Worm (Caenorhabditis elegans) whole organism, young adult: ENCODE results near the gene C01G12.3.
A peak's percentile ranks its signal among the peaks of the same experiment; 100 is the strongest.

Experiments
- C06A6.2 ChIP-seq: fragments of 200-800 bp; sonication (Bioruptor generic); conservative IDR thresholded peaks from 2 replicates; pipeline ENCODE4 v1.3.6; 2022; ENCODE audit warnings: missing genetic modification characterization, missing compliant biosample characterization
- F10E7.11 ChIP-seq: sonication (generic microtip); optimal IDR thresholded peaks from 2 replicates; lab custom pipeline; 2017; ENCODE audit warnings: mild to moderate bottlenecking, missing genetic modification characterization, moderate library complexity, missing compliant biosample characterization
- F23B12.7 ChIP-seq: sonication (generic microtip); optimal IDR thresholded peaks from 2 replicates; lab custom pipeline; 2017; ENCODE audit warnings: missing genetic modification characterization, mild to moderate bottlenecking, missing compliant biosample characterization, antibody characterized with exemption, moderate library complexity; ENCODE audit not compliant: insufficient read depth
- F37B4.10 ChIP-seq: fragments of 200-800 bp; sonication (Bioruptor generic); IDR thresholded peaks from 2 replicates; pipeline ENCODE4 v1.3.6; 2022; ENCODE audit warnings: missing genetic modification characterization, missing compliant biosample characterization
- K12H6.12 ChIP-seq: fragments of 200-800 bp; sonication (Bioruptor generic); optimal IDR thresholded peaks from 2 replicates; lab custom pipeline; 2018; ENCODE audit warnings: mild to moderate bottlenecking, missing genetic modification characterization, missing compliant biosample characterization
- T07F8.4 ChIP-seq: sonication (generic microtip); optimal IDR thresholded peaks from 2 replicates; lab custom pipeline; 2016; ENCODE audit warnings: mild to moderate bottlenecking, missing genetic modification characterization, moderate library complexity, missing compliant biosample characterization
- Y79H2A.3 ChIP-seq: fragments of 200-800 bp; sonication (Bioruptor generic); conservative IDR thresholded peaks from 2 replicates; pipeline ENCODE4 v1.3.6; 2022; ENCODE audit warnings: missing genetic modification reagents, missing genetic modification characterization, missing compliant biosample characterization
- ZK185.1 ChIP-seq: sonication (generic microtip); optimal IDR thresholded peaks from 2 replicates; lab custom pipeline; 2016; ENCODE audit warnings: mild to moderate bottlenecking, missing genetic modification characterization, missing compliant biosample characterization; ENCODE audit not compliant: poor library complexity, severe bottlenecking
- akir-1 ChIP-seq: fragments of 200-800 bp; sonication (Bioruptor generic); optimal IDR thresholded peaks from 2 replicates; lab custom pipeline; 2018; ENCODE audit warnings: mild to moderate bottlenecking, missing genetic modification characterization, moderate library complexity, missing compliant biosample characterization
- aptf-2 ChIP-seq: fragments of 200-800 bp; sonication (Bioruptor generic); conservative IDR thresholded peaks from 2 replicates; pipeline ENCODE4 v1.3.6; 2022; ENCODE audit warnings: missing genetic modification reagents, missing genetic modification characterization, missing compliant biosample characterization
- atf-7 ChIP-seq: sonication (generic microtip); optimal IDR thresholded peaks from 2 replicates; lab custom pipeline; 2017; ENCODE audit warnings: mild to moderate bottlenecking, missing genetic modification characterization, missing compliant biosample characterization
- athp-1 ChIP-seq: sonication (generic microtip); optimal IDR thresholded peaks from 2 replicates; lab custom pipeline; 2017; ENCODE audit warnings: mild to moderate bottlenecking, missing genetic modification characterization, missing compliant biosample characterization
- bed-2 ChIP-seq: fragments of 200-800 bp; sonication (Bioruptor generic); IDR thresholded peaks from 2 replicates; pipeline ENCODE4 v1.3.6; 2022; ENCODE audit warnings: missing genetic modification reagents, missing genetic modification characterization, missing compliant biosample characterization
- cebp-1 ChIP-seq, 2 experiments: fragments of 200-800 bp in 1 of 2; sonication (Bioruptor generic) in 1 of 2; sonication (generic microtip) in 1 of 2; IDR thresholded peaks in 1 of 2; optimal IDR thresholded peaks in 1 of 2; 2 replicates each; pipeline versions ENCODE4 v1.3.6 to Lab custom; 2017 to 2022; ENCODE audit warnings: missing compliant biosample characterization in 2 of 2, missing genetic modification characterization in 2 of 2, mild to moderate bottlenecking in 1 of 2, missing genetic modification reagents in 1 of 2, moderate library complexity in 1 of 2
- cebp-2 ChIP-seq: fragments of 200-800 bp; sonication (Bioruptor generic); IDR thresholded peaks from 2 replicates; pipeline ENCODE4 v1.3.6; 2022; ENCODE audit warnings: missing genetic modification characterization, missing compliant biosample characterization
- ceh-100 ChIP-seq: fragments of 200-800 bp; sonication (Bioruptor generic); IDR thresholded peaks from 2 replicates; pipeline ENCODE4 v1.3.6; 2022; ENCODE audit warnings: missing genetic modification reagents, missing genetic modification characterization, missing compliant biosample characterization
- ceh-58 ChIP-seq: fragments of 200-800 bp; sonication (Bioruptor generic); IDR thresholded peaks from 2 replicates; pipeline ENCODE4 v1.3.6; 2022; ENCODE audit warnings: missing genetic modification characterization, missing compliant biosample characterization
- dox-1 ChIP-seq: fragments of 200-800 bp; sonication (Bioruptor generic); IDR thresholded peaks from 2 replicates; pipeline ENCODE4 v1.3.6; 2022; ENCODE audit warnings: missing genetic modification reagents, missing genetic modification characterization, missing compliant biosample characterization
- egl-44 ChIP-seq: fragments of 200-800 bp; sonication (Bioruptor generic); IDR thresholded peaks from 2 replicates; pipeline ENCODE4 v1.3.6; 2022; ENCODE audit warnings: missing genetic modification reagents, missing genetic modification characterization, missing compliant biosample characterization
- fkh-3 ChIP-seq: sonication (generic microtip); optimal IDR thresholded peaks from 2 replicates; lab custom pipeline; 2016; ENCODE audit warnings: mild to moderate bottlenecking, missing genetic modification characterization, missing compliant biosample characterization
- lin-54 ChIP-seq: fragments of 200-800 bp; sonication (Bioruptor generic); optimal IDR thresholded peaks from 2 replicates; lab custom pipeline; 2018; ENCODE audit warnings: mild to moderate bottlenecking, missing genetic modification characterization, missing compliant biosample characterization
- lsy-27 ChIP-seq: sonication (generic microtip); optimal IDR thresholded peaks from 2 replicates; lab custom pipeline; 2017; ENCODE audit warnings: missing genetic modification characterization, mild to moderate bottlenecking, missing compliant biosample characterization, antibody characterized with exemption, missing genotype, borderline replicate concordance; ENCODE audit not compliant: insufficient read depth
- madf-10 ChIP-seq: sonication (generic microtip); optimal IDR thresholded peaks from 2 replicates; lab custom pipeline; 2016; ENCODE audit warnings: mild to moderate bottlenecking, missing genetic modification characterization, missing compliant biosample characterization
- mes-4 ChIP-seq: sonication (generic microtip); optimal IDR thresholded peaks from 2 replicates; lab custom pipeline; 2016; ENCODE audit warnings: missing genotype, missing genetic modification characterization, missing compliant biosample characterization
- nfyb-1 ChIP-seq: fragments of 200-800 bp; sonication (Bioruptor generic); IDR thresholded peaks from 2 replicates; pipeline ENCODE4 v1.3.6; 2022; ENCODE audit warnings: missing genetic modification reagents, missing genetic modification characterization, missing compliant biosample characterization
- nhr-27 ChIP-seq: fragments of 200-800 bp; sonication (Bioruptor generic); optimal IDR thresholded peaks from 2 replicates; lab custom pipeline; 2018; ENCODE audit warnings: mild to moderate bottlenecking, missing genetic modification characterization, moderate library complexity, missing compliant biosample characterization
- nhr-90 ChIP-seq: sonication (generic microtip); optimal IDR thresholded peaks from 2 replicates; lab custom pipeline; 2016; ENCODE audit warnings: missing genotype, mild to moderate bottlenecking, missing genetic modification characterization, missing compliant biosample characterization
- repo-1 ChIP-seq: sonication (generic microtip); optimal IDR thresholded peaks from 2 replicates; lab custom pipeline; 2017; ENCODE audit warnings: mild to moderate bottlenecking, missing genetic modification characterization, missing compliant biosample characterization
- sptf-2 ChIP-seq: fragments of 200-800 bp; sonication (Bioruptor generic); optimal IDR thresholded peaks from 2 replicates; lab custom pipeline; 2018; ENCODE audit warnings: mild to moderate bottlenecking, missing genetic modification characterization, missing compliant biosample characterization
- tbx-9 ChIP-seq: sonication (generic microtip); optimal IDR thresholded peaks from 2 replicates; lab custom pipeline; 2016; ENCODE audit warnings: borderline replicate concordance, missing genetic modification characterization, inconsistent platforms, missing compliant biosample characterization
- unc-130 ChIP-seq: sonication (generic microtip); optimal IDR thresholded peaks from 2 replicates; lab custom pipeline; 2016; ENCODE audit warnings: missing genetic modification reagents, missing genetic modification characterization, missing compliant biosample characterization
- xnd-1 ChIP-seq: sonication (generic microtip); optimal IDR thresholded peaks from 2 replicates; lab custom pipeline; 2016; ENCODE audit warnings: missing genotype, missing genetic modification reagents, missing genetic modification characterization, missing compliant biosample characterization
- zfh-2 ChIP-seq: fragments of 200-800 bp; sonication (Bioruptor generic); conservative IDR thresholded peaks from 2 replicates; pipeline ENCODE4 v1.3.6; 2022; ENCODE audit warnings: missing genetic modification reagents, missing genetic modification characterization, missing compliant biosample characterization
- ztf-25 ChIP-seq: fragments of 200-800 bp; sonication (Bioruptor generic); IDR thresholded peaks from 2 replicates; pipeline ENCODE4 v1.3.6; 2022; ENCODE audit warnings: missing genetic modification reagents, missing genetic modification characterization, missing compliant biosample characterization
- ztf-3 ChIP-seq: fragments of 200-800 bp; sonication (Bioruptor generic); optimal IDR thresholded peaks from 2 replicates; lab custom pipeline; 2018; ENCODE audit warnings: mild to moderate bottlenecking, missing genetic modification characterization, missing compliant biosample characterization

Gene C01G12.3

ce11 chrII:14578716-14579115 lies 3.4 kb downstream of the C01G12.3 start, which contains the start of gene C01G12.9:
Gene C01G12.9 (plus strand): TSS chrII:14579016.
- TF ChIP-seq lsy-27 (tag; lab: Kevin White, UChicago), result no peak

- TF ChIP-seq lin-54 (GFP tag; lab: Kevin White, UChicago), result no peak
- no peak for TF ChIP-seq bed-2 (GFP tag; lab: Robert Waterston, UW)
- TF ChIP-seq aptf-2 (GFP tag; lab: Robert Waterston, UW), result no peak
- no peak for TF ChIP-seq ceh-100 (GFP tag; lab: Robert Waterston, UW)
- no peak for TF ChIP-seq ztf-25
- no peak for TF ChIP-seq lsy-27 (tag; lab: Kevin White, UChicago)
- TF ChIP-seq atf-7 (tag; lab: Kevin White, UChicago), result no peak
- no peak for TF ChIP-seq ceh-58 (GFP tag; lab: Robert Waterston, UW)
- no peak for TF ChIP-seq madf-10 (tag; lab: Kevin White, UChicago)
- TF ChIP-seq F23B12.7 (tag; lab: Kevin White, UChicago), result no peak
- no peak for TF ChIP-seq Y79H2A.3
- TF ChIP-seq T07F8.4 (tag; lab: Kevin White, UChicago), result no peak
- no peak for TF ChIP-seq athp-1 (tag; lab: Kevin White, UChicago)
- no peak for TF ChIP-seq unc-130 (GFP tag; lab: Kevin White, UChicago)
- TF ChIP-seq akir-1 (GFP tag; lab: Kevin White, UChicago), result no peak
- TF ChIP-seq xnd-1 (tag; lab: Kevin White, UChicago), result no peak
- TF ChIP-seq ztf-3 (GFP tag; lab: Kevin White, UChicago), result no peak
- no peak for TF ChIP-seq tbx-9 (tag; lab: Kevin White, UChicago)
- TF ChIP-seq, all 124 proteins: peak for 0
Measured at ce11 chrII:14578013-14578412, 4.1 kb downstream of the C01G12.3 start, which contains the start of gene nspb-7. Gene nspb-7 (plus strand): TSS chrII:14578313.

- TF ChIP-seq fkh-3 (tag; lab: Kevin White, UChicago) (no peak), C06A6.2 (no peak), dox-1 (GFP tag; lab: Robert Waterston, UW) (no peak), athp-1 (tag; lab: Kevin White, UChicago) (no peak), K12H6.12 (tag; lab: Kevin White, UChicago) (no peak), ZK185.1 (tag; lab: Kevin White, UChicago) (no peak), repo-1 (tag; lab: Kevin White, UChicago) (no peak), nhr-90 (no peak), nhr-27 (tag; lab: Kevin White, UChicago) (no peak), cebp-1 (GFP tag; IDR thresholded peaks at IDR 0.05; lab: Robert Waterston, UW) (no peak), cebp-1 (tag; optimal IDR thresholded peaks at IDR 0.05; lab: Kevin White, UChicago) (no peak), F37B4.10 (GFP tag; lab: Robert Waterston, UW) (no peak), F10E7.11 (tag; lab: Kevin White, UChicago) (no peak), mes-4 (no peak), cebp-2 (GFP tag; lab: Robert Waterston, UW) (no peak), egl-44 (GFP tag; lab: Robert Waterston, UW) (no peak)
Measured at ce11 chrII:14576429-14576828, 5.7 kb downstream of the C01G12.3 start, which contains the start of gene C01G12.13. Gene C01G12.13 (plus strand): TSS chrII:14576729.

ce11 chrII:14574790-14575189 lies 7.3 kb downstream of the C01G12.3 start:
- TF ChIP-seq nfyb-1, result 0 out of 2 replicates have a peak, but pooled peaks have one; percentile 14
- no peak for TF ChIP-seq sptf-2 (GFP tag; lab: Kevin White, UChicago)
- peak; percentile 79 for TF ChIP-seq zfh-2 (GFP tag; lab: Robert Waterston, UW)
- TF ChIP-seq akir-1 (GFP tag; lab: Kevin White, UChicago), result no peak
